Fruit fly (Drosophila melanogaster): Measurements from ENCODE around the gene CG7071.

- TF ChIP-seq Met (GFP tag; optimal IDR thresholded peaks at IDR 0.05) (peak; percentile 77), Eip75B (GFP tag; optimal IDR thresholded peaks at IDR 0.05) (peak; percentile 79)
Observed at dm6 chr3R:22410537-22411360, 48.3 kb downstream of the CG7071 start, which contains the start of the genes CG13850 and lqfR.

Data from whole organism, prepupa.